Worm (Caenorhabditis elegans): Measurements from ENCODE around the gene wars-1.

The wars-1 gene

DNA sequence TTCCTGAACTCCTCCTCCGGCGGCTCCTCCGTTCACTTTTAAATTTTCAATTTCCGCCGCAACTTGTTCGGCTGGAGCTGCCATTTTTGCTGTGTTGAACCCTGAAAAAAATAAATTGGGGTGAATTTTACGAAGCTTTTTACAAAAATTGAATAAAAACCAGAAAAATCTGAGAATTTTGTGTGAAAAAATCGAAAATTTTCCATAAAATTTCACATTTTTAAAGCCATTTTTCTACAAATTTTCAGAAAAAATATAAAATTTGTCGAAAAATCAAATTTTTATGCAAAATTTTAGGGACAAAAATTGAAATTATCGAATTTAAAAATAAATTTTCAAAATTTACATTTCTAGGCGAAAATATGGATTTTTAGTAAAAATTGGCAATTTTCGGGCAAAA lies at the start of gene wars-1:
Gene wars-1 (minus strand): TSS at position 101 of the 400 bp plus-strand sequence.
- TF ChIP-seq sox-4 (tag; optimal IDR thresholded peaks at IDR 0.05) (no peak), pqm-1 (tag; optimal IDR thresholded peaks at IDR 0.05) (no peak), alr-1 (tag; optimal IDR thresholded peaks at IDR 0.05; ENCODE audit: borderline replicate concordance) (no peak), fkh-4 (tag; optimal IDR thresholded peaks at IDR 0.05; ENCODE audit: borderline replicate concordance) (no peak), hlh-4 (tag; optimal IDR thresholded peaks at IDR 0.05) (no peak), unc-86 (tag; optimal IDR thresholded peaks at IDR 0.05) (no peak), fkh-8 (tag; optimal IDR thresholded peaks at IDR 0.05) (no peak), lin-35 (GFP tag; optimal IDR thresholded peaks at IDR 0.05) (no peak), nhr-90 (tag; optimal IDR thresholded peaks at IDR 0.05; ENCODE audit: poor library complexity) (no peak), nhr-77 (tag; optimal IDR thresholded peaks at IDR 0.05) (no peak), unc-130 (tag; optimal IDR thresholded peaks at IDR 0.05) (no peak), ztf-4 (tag; optimal IDR thresholded peaks at IDR 0.05) (no peak), xbp-1 (tag; optimal IDR thresholded peaks at IDR 0.05) (no peak), nhr-71 (tag; optimal IDR thresholded peaks at IDR 0.05) (no peak)

ce11 chrV:18907519-18907918 lies 48.5 kb upstream of the wars-1 start:
- TF ChIP-seq nhr-19 (GFP tag; conservative IDR thresholded peaks at IDR 0.05) (no peak), blmp-1 (tag; optimal IDR thresholded peaks at IDR 0.05) (peak; percentile 55)

ce11 chrV:18903472-18903871 lies 44.5 kb upstream of the wars-1 start, which contains the start of gene mihp-2:
mihp-2 (plus strand) TSS chrV:18903772.
- no peak for TF ChIP-seq elt-2 (tag; optimal IDR thresholded peaks at IDR 0.05)
- no peak for TF ChIP-seq hlh-4 (tag; optimal IDR thresholded peaks at IDR 0.05)
- TF ChIP-seq mdl-1 (tag; optimal IDR thresholded peaks at IDR 0.05) = no peak
- TF ChIP-seq unc-62 (GFP tag; optimal IDR thresholded peaks at IDR 0.05) = no peak
- no peak for TF ChIP-seq nhr-47 (tag; optimal IDR thresholded peaks at IDR 0.05)
- no peak for TF ChIP-seq lin-39 (tag; optimal IDR thresholded peaks at IDR 0.05)

ce11 chrV:18901530-18901929 lies 42.5 kb upstream of the wars-1 start:
- TF ChIP-seq nhr-90 (tag; optimal IDR thresholded peaks at IDR 0.05; ENCODE audit: poor library complexity) (peak; percentile 22), skn-1 (tag; optimal IDR thresholded peaks at IDR 0.05) (peak; percentile 10), dpl-1 (GFP tag; optimal IDR thresholded peaks at IDR 0.05) (peak in 1 of 3 experiments; percentile 0), lin-35 (GFP tag; optimal IDR thresholded peaks at IDR 0.05) (peak in 1 of 2 experiments; percentile 42), fkh-8 (tag; optimal IDR thresholded peaks at IDR 0.05) (no peak), efl-1 (optimal IDR thresholded peaks at IDR 0.05) (peak; percentile 17 to 31), efl-1 (GFP tag; optimal IDR thresholded peaks at IDR 0.05 in 1 of 2) (peak in 1 of 2 experiments; percentile 79), lsy-2 (tag; optimal IDR thresholded peaks at IDR 0.05) (peak; percentile 4 to 18), zip-4 (GFP tag; optimal IDR thresholded peaks at IDR 0.05) (peak; percentile 93), ces-1 (GFP tag; optimal IDR thresholded peaks at IDR 0.05) (no peak), snu-23 (GFP tag; optimal IDR thresholded peaks at IDR 0.05) (peak; percentile 42), elt-2 (tag; optimal IDR thresholded peaks at IDR 0.05) (peak; percentile 37), nhr-20 (tag; optimal IDR thresholded peaks at IDR 0.05) (peak; percentile 95), unc-86 (tag; optimal IDR thresholded peaks at IDR 0.05) (no peak), nhr-71 (tag; optimal IDR thresholded peaks at IDR 0.05) (peak; percentile 21), unc-98 (GFP tag; IDR thresholded peaks at IDR 0.05) (no peak)

ce11 chrV:18900437-18900836 lies 41.4 kb upstream of the wars-1 start, which contains the start of gene nhr-243:
nhr-243 (minus strand) TSS chrV:18900537.
- TF ChIP-seq C04F5.9 (tag; optimal IDR thresholded peaks at IDR 0.05) = no peak
- TF ChIP-seq efl-1 (optimal IDR thresholded peaks at IDR 0.05) = no peak
- TF ChIP-seq efl-1 (GFP tag; optimal IDR thresholded peaks at IDR 0.05 in 1 of 2) = peak in 1 of 2 experiments; percentile 49

DNA sequence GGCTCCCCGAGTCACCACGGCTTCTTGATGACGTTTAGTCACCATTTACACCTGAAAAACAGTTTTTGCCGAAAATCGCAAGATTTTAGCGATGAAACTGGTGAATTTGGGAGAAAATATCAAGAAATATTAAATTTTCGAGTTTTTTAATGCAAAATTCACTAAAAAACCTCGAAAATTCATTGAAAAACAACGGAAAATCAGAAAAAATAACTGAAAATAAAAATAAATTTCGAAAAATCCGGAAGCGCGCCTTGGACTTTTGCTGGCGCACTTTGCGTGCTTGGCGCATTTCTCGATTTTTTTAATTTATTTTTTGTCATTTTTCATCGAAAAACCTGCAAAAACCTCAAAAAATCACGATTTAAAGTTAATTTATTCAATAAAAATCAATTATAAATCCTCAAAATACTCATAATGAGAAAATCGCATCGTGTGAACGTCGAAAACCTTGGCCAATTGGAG lies 35.9 kb upstream of the wars-1 start, which contains the start of gene emb-4:
Gene emb-4 (minus strand): TSS at position 51 of the 465 bp plus-strand sequence.
- no peak for TF ChIP-seq unc-62 (GFP tag; optimal IDR thresholded peaks at IDR 0.05)
- TF ChIP-seq vab-15 (tag; optimal IDR thresholded peaks at IDR 0.05) = no peak
- no peak for TF ChIP-seq pax-3 (tag; optimal IDR thresholded peaks at IDR 0.05)
- TF ChIP-seq aha-1 (tag; optimal IDR thresholded peaks at IDR 0.05) = no peak
- TF ChIP-seq nhr-76 (tag; optimal IDR thresholded peaks at IDR 0.05) = no peak
- no peak for TF ChIP-seq zip-4 (GFP tag; optimal IDR thresholded peaks at IDR 0.05)
- TF ChIP-seq egl-27 (tag; optimal IDR thresholded peaks at IDR 0.05) = no peak
- TF ChIP-seq alr-1 (tag; optimal IDR thresholded peaks at IDR 0.05; ENCODE audit: borderline replicate concordance) = no peak
- peak; percentile 69 for TF ChIP-seq swsn-7 (tag; optimal IDR thresholded peaks at IDR 0.05)
- peak; percentile 3 for TF ChIP-seq aly-2 (tag; optimal IDR thresholded peaks at IDR 0.05)
- peak; percentile 65 for TF ChIP-seq dsc-1 (tag; optimal IDR thresholded peaks at IDR 0.05)
- TF ChIP-seq tbx-2 (tag; optimal IDR thresholded peaks at IDR 0.05) = peak; percentile 64
- TF ChIP-seq sox-4 (tag; optimal IDR thresholded peaks at IDR 0.05) = peak; percentile 21
- peak; percentile 77 for TF ChIP-seq nhr-85 (tag)
- TF ChIP-seq lir-3 (tag; optimal IDR thresholded peaks at IDR 0.05; ENCODE audit: poor library complexity) = no peak
- peak; percentile 15 for TF ChIP-seq unc-130 (tag; optimal IDR thresholded peaks at IDR 0.05)

All from whole organism, L1 larva.